Worm (Caenorhabditis elegans) whole organism, L3 larva: ENCODE measurements around the gene C47D12.2.

Experiments
- R02D3.7 ChIP-seq: fragments of 150-350 bp; optimal IDR thresholded peaks from 2 replicates; lab custom pipeline; 2014; ENCODE audit warnings: missing biosample characterization, missing genetic modification characterization
- ZK546.5 ChIP-seq: sonication (generic microtip); optimal IDR thresholded peaks from 2 replicates; lab custom pipeline; 2017; ENCODE audit warnings: missing biosample characterization, missing genetic modification characterization
- aly-2 ChIP-seq: fragments of 150-350 bp; optimal IDR thresholded peaks from 2 replicates; lab custom pipeline; 2014; ENCODE audit warnings: missing biosample characterization, missing genetic modification characterization
- ama-1 ChIP-seq: fragments of 150-350 bp; optimal IDR thresholded peaks from 2 replicates; lab custom pipeline; 2018
- ceh-16 ChIP-seq: sonication (generic microtip); optimal IDR thresholded peaks from 2 replicates; lab custom pipeline; 2017; ENCODE audit warnings: missing biosample characterization, missing genetic modification characterization
- ceh-28 ChIP-seq: fragments of 150-350 bp; optimal IDR thresholded peaks from 2 replicates; lab custom pipeline; 2014; ENCODE audit warnings: missing biosample characterization, missing genetic modification reagents, missing genetic modification characterization
- ceh-9 ChIP-seq: sonication (generic microtip); optimal IDR thresholded peaks from 2 replicates; lab custom pipeline; 2018; ENCODE audit warnings: missing biosample characterization, missing genetic modification characterization
- daf-12 ChIP-seq: fragments of 150-350 bp; optimal IDR thresholded peaks from 2 replicates; lab custom pipeline; 2014; ENCODE audit warnings: missing biosample characterization, missing genetic modification reagents, missing genetic modification characterization
- egl-27 ChIP-seq: sonication (generic microtip); optimal IDR thresholded peaks from 4 replicates; lab custom pipeline; 2017; ENCODE audit warnings: missing biosample characterization, missing genetic modification reagents, missing genetic modification characterization
- egl-5 ChIP-seq: fragments of 150-350 bp; optimal IDR thresholded peaks from 2 replicates; lab custom pipeline; 2017; ENCODE audit warnings: missing biosample characterization, missing genetic modification reagents, missing genetic modification characterization, inconsistent platforms
- elt-1 ChIP-seq: fragments of 150-350 bp; optimal IDR thresholded peaks from 2 replicates; lab custom pipeline; 2014; ENCODE audit warnings: missing biosample characterization, missing genetic modification characterization
- elt-2 ChIP-seq: sonication (generic microtip); optimal IDR thresholded peaks from 2 replicates; lab custom pipeline; 2016; ENCODE audit warnings: missing genetic modification reagents, mild to moderate bottlenecking, missing genetic modification characterization, missing compliant biosample characterization
- elt-3 ChIP-seq, 3 experiments: fragments of 150-350 bp in 1 of 3; sonication (generic microtip) in 2 of 3; optimal IDR thresholded peaks; 2 replicates in 2 of 3; 4 replicates in 1 of 3; lab custom pipeline; 2014 to 2017; ENCODE audit warnings: missing biosample characterization in 3 of 3, missing genetic modification characterization in 3 of 3
- eor-1 ChIP-seq, 2 experiments: fragments of 150-350 bp; optimal IDR thresholded peaks; 2 replicates each; lab custom pipeline; 2014 to 2018; ENCODE audit warnings: missing biosample characterization in 2 of 2, missing genetic modification characterization in 2 of 2
- fkh-10 ChIP-seq: sonication (generic microtip); optimal IDR thresholded peaks from 2 replicates; lab custom pipeline; 2017; ENCODE audit warnings: missing biosample characterization, missing genetic modification reagents, missing genetic modification characterization
- fkh-2 ChIP-seq: fragments of 150-350 bp; optimal IDR thresholded peaks from 2 replicates; lab custom pipeline; 2014; ENCODE audit warnings: missing biosample characterization, missing genetic modification reagents, missing genetic modification characterization
- fos-1 ChIP-seq: fragments of 150-350 bp; optimal IDR thresholded peaks from 2 replicates; lab custom pipeline; 2014; ENCODE audit warnings: missing biosample characterization, missing genetic modification characterization
- hmg-11 ChIP-seq: sonication (generic microtip); optimal IDR thresholded peaks from 2 replicates; lab custom pipeline; 2016; ENCODE audit warnings: missing genetic modification characterization, missing compliant biosample characterization
- jun-1 ChIP-seq: fragments of 150-350 bp; optimal IDR thresholded peaks from 2 replicates; lab custom pipeline; 2014; ENCODE audit warnings: missing biosample characterization, missing genetic modification reagents, missing genetic modification characterization
- lin-15B ChIP-seq: fragments of 150-350 bp; optimal IDR thresholded peaks from 2 replicates; lab custom pipeline; 2014; ENCODE audit warnings: missing biosample characterization, missing genetic modification characterization
- lin-39 ChIP-seq: fragments of 150-350 bp; optimal IDR thresholded peaks from 2 replicates; lab custom pipeline; 2018; ENCODE audit warnings: missing biosample characterization, missing genetic modification reagents, missing genetic modification characterization
- lsy-12 ChIP-seq: sonication (generic microtip); optimal IDR thresholded peaks from 2 replicates; lab custom pipeline; 2016; ENCODE audit warnings: mild to moderate bottlenecking, missing genetic modification characterization, missing compliant biosample characterization
- mdl-1 ChIP-seq: fragments of 150-350 bp; optimal IDR thresholded peaks from 2 replicates; lab custom pipeline; 2014; ENCODE audit warnings: missing biosample characterization, missing genetic modification characterization
- mml-1 ChIP-seq: fragments of 150-350 bp; sonication (generic microtip); optimal IDR thresholded peaks from 3 replicates; lab custom pipeline; 2014; ENCODE audit warnings: missing biosample characterization, missing genetic modification characterization
- nfya-1 ChIP-seq: sonication (generic microtip); optimal IDR thresholded peaks from 2 replicates; lab custom pipeline; 2017; ENCODE audit warnings: missing genetic modification characterization, mild to moderate bottlenecking, missing compliant biosample characterization, antibody characterized with exemption, moderate library complexity; ENCODE audit not compliant: insufficient read depth
- nhr-11 ChIP-seq: fragments of 150-350 bp; optimal IDR thresholded peaks from 2 replicates; lab custom pipeline; 2014; ENCODE audit warnings: missing biosample characterization, missing genetic modification characterization
- nhr-12 ChIP-seq: fragments of 150-350 bp; optimal IDR thresholded peaks from 2 replicates; lab custom pipeline; 2014; ENCODE audit warnings: missing biosample characterization, missing genetic modification characterization
- nhr-23 ChIP-seq: fragments of 150-350 bp; optimal IDR thresholded peaks from 2 replicates; lab custom pipeline; 2014; ENCODE audit warnings: missing biosample characterization, missing genetic modification reagents, missing genetic modification characterization
- nhr-237 ChIP-seq: fragments of 150-350 bp; optimal IDR thresholded peaks from 2 replicates; lab custom pipeline; 2014; ENCODE audit warnings: missing biosample characterization, missing genetic modification characterization
- nhr-25 ChIP-seq: sonication (generic microtip); optimal IDR thresholded peaks from 2 replicates; lab custom pipeline; 2017; ENCODE audit warnings: missing biosample characterization, missing genetic modification characterization
- nhr-28 ChIP-seq: fragments of 150-350 bp; optimal IDR thresholded peaks from 2 replicates; lab custom pipeline; 2014; ENCODE audit warnings: missing biosample characterization, missing genetic modification characterization
- nhr-43 ChIP-seq: sonication (generic microtip); optimal IDR thresholded peaks from 2 replicates; lab custom pipeline; 2016; ENCODE audit warnings: mild to moderate bottlenecking, missing genetic modification characterization, missing compliant biosample characterization; ENCODE audit not compliant: poor library complexity, severe bottlenecking
- nhr-67 ChIP-seq: fragments of 150-350 bp; optimal IDR thresholded peaks from 2 replicates; lab custom pipeline; 2014; ENCODE audit warnings: missing biosample characterization, missing genetic modification characterization
- nhr-77 ChIP-seq: fragments of 150-350 bp; optimal IDR thresholded peaks from 2 replicates; lab custom pipeline; 2014; ENCODE audit warnings: missing biosample characterization, missing genetic modification characterization
- pha-4 ChIP-seq: fragments of 150-350 bp; optimal IDR thresholded peaks from 2 replicates; lab custom pipeline; 2014; ENCODE audit warnings: missing biosample characterization, missing genetic modification reagents, missing genetic modification characterization
- pqm-1 ChIP-seq: fragments of 150-350 bp; optimal IDR thresholded peaks from 2 replicates; lab custom pipeline; 2017; ENCODE audit warnings: missing biosample characterization, missing genetic modification characterization, inconsistent platforms
- sea-2 ChIP-seq: fragments of 150-350 bp; sonication (generic microtip); optimal IDR thresholded peaks from 4 replicates; lab custom pipeline; 2014; ENCODE audit warnings: missing biosample characterization, missing genetic modification reagents, missing genetic modification characterization
- skn-1 ChIP-seq: fragments of 150-350 bp; optimal IDR thresholded peaks from 2 replicates; lab custom pipeline; 2014; ENCODE audit warnings: missing biosample characterization, missing genetic modification characterization
- snpc-4 ChIP-seq: fragments of 150-350 bp; optimal IDR thresholded peaks from 2 replicates; lab custom pipeline; 2014; ENCODE audit warnings: missing biosample characterization, missing genetic modification characterization
- tbx-2 ChIP-seq: sonication (generic microtip); optimal IDR thresholded peaks from 2 replicates; lab custom pipeline; 2016; ENCODE audit warnings: mild to moderate bottlenecking, missing genetic modification characterization, missing compliant biosample characterization
- unc-39 ChIP-seq: sonication (generic microtip); optimal IDR thresholded peaks from 4 replicates; lab custom pipeline; 2017; ENCODE audit warnings: missing biosample characterization, missing genetic modification characterization
- unc-62 ChIP-seq: fragments of 150-350 bp; sonication (generic microtip); optimal IDR thresholded peaks from 4 replicates; lab custom pipeline; 2014; ENCODE audit warnings: missing biosample characterization, missing genetic modification reagents, missing genetic modification characterization
- zag-1 ChIP-seq: fragments of 150-350 bp; optimal IDR thresholded peaks from 2 replicates; lab custom pipeline; 2014; ENCODE audit warnings: missing biosample characterization, missing genetic modification characterization
- ztf-11 ChIP-seq: fragments of 150-350 bp; optimal IDR thresholded peaks from 2 replicates; lab custom pipeline; 2014; ENCODE audit warnings: missing biosample characterization, missing genetic modification characterization
- ztf-4 ChIP-seq: fragments of 150-350 bp; optimal IDR thresholded peaks from 2 replicates; lab custom pipeline; 2014; ENCODE audit warnings: missing biosample characterization, missing genetic modification characterization

The C47D12.2 gene

DNA sequence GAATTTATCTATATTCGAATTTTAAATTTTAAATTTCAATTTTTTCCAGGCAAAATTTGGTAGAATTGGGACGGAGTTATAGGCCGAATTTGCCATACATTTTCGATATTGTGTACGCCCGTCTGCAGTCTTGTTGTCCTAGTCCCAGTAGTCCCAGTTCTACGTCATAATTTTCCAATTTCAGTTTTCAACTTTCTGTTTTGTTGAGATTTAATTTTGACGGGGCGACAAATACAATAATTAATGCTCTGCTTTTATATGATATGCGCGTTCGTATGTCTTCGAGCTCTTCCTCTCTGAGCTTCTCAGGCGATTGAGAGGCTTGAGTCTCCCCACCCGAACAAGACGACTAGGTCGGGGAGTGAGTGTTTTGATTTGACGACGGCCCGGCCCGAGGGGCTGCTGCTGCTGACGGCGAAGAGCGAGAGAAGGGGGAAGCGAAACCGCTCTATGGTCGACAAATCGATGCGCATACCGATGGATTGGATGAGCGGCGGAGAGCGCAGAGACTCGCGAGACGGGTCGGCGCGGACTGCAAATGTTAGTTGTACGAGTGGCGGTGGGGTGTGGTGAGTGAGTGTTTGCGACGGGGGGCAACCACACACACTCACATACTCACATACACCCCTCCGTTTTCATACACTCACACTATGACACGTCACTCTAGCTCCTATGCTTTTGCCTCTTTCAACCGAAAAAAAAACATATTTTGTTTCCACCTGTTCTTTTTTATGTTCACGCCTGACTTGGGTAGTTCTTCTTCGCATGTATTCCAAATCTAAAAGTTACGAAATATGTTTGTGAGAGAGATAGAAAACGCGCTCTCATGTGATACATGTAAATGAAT is 41.2 kb upstream of the C47D12.2 start:
- TF ChIP-seq egl-27 (peak; percentile 40), eor-1 (tag; optimal IDR thresholded peaks at IDR 0.05; lab: Kevin White, UChicago) (no peak), nhr-12 (tag; lab: Kevin White, UChicago) (no peak), nhr-23 (tag; lab: Kevin White, UChicago) (peak; percentile 79), fos-1 (tag; lab: Kevin White, UChicago) (peak; percentile 50), unc-39 (tag; lab: Kevin White, UChicago) (no peak), nhr-11 (tag; lab: Kevin White, UChicago) (peak; percentile 81), lin-15B (tag; lab: Kevin White, UChicago) (peak; percentile 72), ceh-16 (tag; lab: Kevin White, UChicago) (no peak), skn-1 (peak; percentile 49), lin-39 (tag; lab: Kevin White, UChicago) (peak; percentile 99), nhr-28 (tag; lab: Kevin White, UChicago) (no peak), R02D3.7 (tag; lab: Kevin White, UChicago) (peak; percentile 54), ztf-4 (tag; lab: Kevin White, UChicago) (peak; percentile 2), snpc-4 (tag; lab: Kevin White, UChicago) (peak; percentile 46), elt-1 (no peak), elt-2 (tag; lab: Kevin White, UChicago) (peak; percentile 75), nhr-43 (tag; lab: Kevin White, UChicago) (peak; percentile 9), elt-3 (tag; optimal IDR thresholded peaks at IDR 0.05; lab: Kevin White, UChicago) (peak in 1 of 3 experiments; percentile 25), pqm-1 (tag; lab: Kevin White, UChicago) (peak; percentile 55), nfya-1 (tag; lab: Kevin White, UChicago) (peak; percentile 89), unc-62 (GFP tag; lab: Kevin White, UChicago) (peak; percentile 80), pha-4 (tag; lab: Kevin White, UChicago) (peak; percentile 89), nhr-25 (tag; lab: Kevin White, UChicago) (peak; percentile 72), lsy-12 (peak; percentile 81), fkh-2 (tag; lab: Kevin White, UChicago) (peak; percentile 19), jun-1 (tag; lab: Kevin White, UChicago) (peak; percentile 86), zag-1 (peak; percentile 35), ceh-28 (tag; lab: Kevin White, UChicago) (peak; percentile 87), hmg-11 (tag; lab: Kevin White, UChicago) (peak; percentile 87), mml-1 (no peak), nhr-77 (tag; lab: Kevin White, UChicago) (no peak), ZK546.5 (no peak), sea-2 (peak; percentile 96), ama-1 (lab: Kevin White, UChicago) (peak; percentile 91), mdl-1 (tag; lab: Kevin White, UChicago) (no peak), tbx-2 (tag; lab: Kevin White, UChicago) (peak; percentile 10)

DNA sequence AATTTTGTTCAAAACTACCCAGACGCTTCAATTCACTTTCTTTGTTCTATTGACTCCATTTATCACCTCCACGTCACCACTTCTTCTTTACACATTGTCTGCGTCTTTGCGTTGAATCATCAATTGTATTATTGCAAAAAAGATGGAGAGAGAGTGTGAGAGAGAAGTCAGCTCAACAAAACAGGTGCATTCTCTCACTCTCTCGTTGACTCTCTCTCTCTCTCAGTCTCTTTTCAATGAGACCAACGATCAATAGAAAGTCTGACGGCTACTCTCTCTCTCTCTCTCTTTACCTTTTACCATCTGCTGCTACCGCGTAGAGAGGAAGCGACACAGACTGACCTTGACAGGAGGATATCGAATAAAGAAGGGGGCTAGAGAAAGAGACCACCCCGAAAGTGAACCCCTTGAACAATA is 40.4 kb upstream of the C47D12.2 start:
- TF ChIP-seq sea-2 (no peak), lin-39 (tag; lab: Kevin White, UChicago) (peak; percentile 78), nhr-67 (tag; lab: Kevin White, UChicago) (no peak), lin-15B (tag; lab: Kevin White, UChicago) (peak; percentile 43), nhr-77 (tag; lab: Kevin White, UChicago) (peak; percentile 65), ceh-16 (tag; lab: Kevin White, UChicago) (no peak), ZK546.5 (no peak), hmg-11 (tag; lab: Kevin White, UChicago) (peak; percentile 20), nhr-237 (tag; lab: Kevin White, UChicago) (no peak), zag-1 (no peak), nfya-1 (tag; lab: Kevin White, UChicago) (peak; percentile 85), nhr-25 (tag; lab: Kevin White, UChicago) (peak; percentile 98), snpc-4 (tag; lab: Kevin White, UChicago) (no peak), ceh-9 (tag; lab: Kevin White, UChicago) (no peak), nhr-12 (tag; lab: Kevin White, UChicago) (no peak), elt-3 (tag; optimal IDR thresholded peaks at IDR 0.05; lab: Kevin White, UChicago) (peak in 1 of 3 experiments; percentile 88), skn-1 (no peak), pha-4 (tag; lab: Kevin White, UChicago) (peak; percentile 98), ama-1 (lab: Kevin White, UChicago) (peak; percentile 97), fkh-2 (tag; lab: Kevin White, UChicago) (no peak), nhr-11 (tag; lab: Kevin White, UChicago) (peak; percentile 88), lsy-12 (peak; percentile 80), ztf-11 (tag; lab: Kevin White, UChicago) (no peak), R02D3.7 (tag; lab: Kevin White, UChicago) (peak; percentile 71), aly-2 (no peak), elt-2 (tag; lab: Kevin White, UChicago) (peak; percentile 38), fkh-10 (no peak), ztf-4 (tag; lab: Kevin White, UChicago) (no peak), jun-1 (tag; lab: Kevin White, UChicago) (peak; percentile 92), pqm-1 (tag; lab: Kevin White, UChicago) (peak; percentile 85), egl-5 (tag; lab: Kevin White, UChicago) (no peak), daf-12 (tag; lab: Kevin White, UChicago) (no peak), eor-1 (tag; optimal IDR thresholded peaks at IDR 0.05; lab: Kevin White, UChicago) (no peak), nhr-43 (tag; lab: Kevin White, UChicago) (peak; percentile 76), unc-62 (GFP tag; lab: Kevin White, UChicago) (peak; percentile 83), ceh-28 (tag; lab: Kevin White, UChicago) (peak; percentile 91), fos-1 (tag; lab: Kevin White, UChicago) (peak; percentile 76), elt-1 (peak; percentile 35)
